Worm (Caenorhabditis elegans) whole organism, L3 larva: ENCODE data around the gene nhr-93.
"Not testable (repeated sequence)": the region's sequence is repeated elsewhere in the genome, so short reads cannot be mapped to it uniquely, and the experiment has no call there.

ENCODE experiments used
- R02D3.7 ChIP-seq: fragments of 150-350 bp; optimal IDR thresholded peaks from 2 replicates; lab custom pipeline; 2014; ENCODE audit warnings: missing biosample characterization, missing genetic modification characterization
- ZK546.5 ChIP-seq: sonication (generic microtip); optimal IDR thresholded peaks from 2 replicates; lab custom pipeline; 2017; ENCODE audit warnings: missing biosample characterization, missing genetic modification characterization
- ceh-82 ChIP-seq: fragments of 150-350 bp; optimal IDR thresholded peaks from 2 replicates; lab custom pipeline; 2014; ENCODE audit warnings: missing biosample characterization, missing genetic modification characterization
- ceh-9 ChIP-seq: sonication (generic microtip); optimal IDR thresholded peaks from 2 replicates; lab custom pipeline; 2018; ENCODE audit warnings: missing biosample characterization, missing genetic modification characterization
- daf-12 ChIP-seq: fragments of 150-350 bp; optimal IDR thresholded peaks from 2 replicates; lab custom pipeline; 2014; ENCODE audit warnings: missing biosample characterization, missing genetic modification reagents, missing genetic modification characterization
- egl-5 ChIP-seq: fragments of 150-350 bp; optimal IDR thresholded peaks from 2 replicates; lab custom pipeline; 2017; ENCODE audit warnings: missing biosample characterization, missing genetic modification reagents, missing genetic modification characterization, inconsistent platforms
- elt-1 ChIP-seq: fragments of 150-350 bp; optimal IDR thresholded peaks from 2 replicates; lab custom pipeline; 2014; ENCODE audit warnings: missing biosample characterization, missing genetic modification characterization
- elt-2 ChIP-seq: sonication (generic microtip); optimal IDR thresholded peaks from 2 replicates; lab custom pipeline; 2016; ENCODE audit warnings: missing genetic modification reagents, mild to moderate bottlenecking, missing genetic modification characterization, missing compliant biosample characterization
- elt-3 ChIP-seq, 3 experiments: fragments of 150-350 bp in 1 of 3; sonication (generic microtip) in 2 of 3; optimal IDR thresholded peaks; 2 replicates in 2 of 3; 4 replicates in 1 of 3; lab custom pipeline; 2014 to 2017; ENCODE audit warnings: missing biosample characterization in 3 of 3, missing genetic modification characterization in 3 of 3
- eor-1 ChIP-seq, 2 experiments: fragments of 150-350 bp; optimal IDR thresholded peaks; 2 replicates each; lab custom pipeline; 2014 to 2018; ENCODE audit warnings: missing biosample characterization in 2 of 2, missing genetic modification characterization in 2 of 2
- fkh-2 ChIP-seq: fragments of 150-350 bp; optimal IDR thresholded peaks from 2 replicates; lab custom pipeline; 2014; ENCODE audit warnings: missing biosample characterization, missing genetic modification reagents, missing genetic modification characterization
- fos-1 ChIP-seq: fragments of 150-350 bp; optimal IDR thresholded peaks from 2 replicates; lab custom pipeline; 2014; ENCODE audit warnings: missing biosample characterization, missing genetic modification characterization
- hmg-11 ChIP-seq: sonication (generic microtip); optimal IDR thresholded peaks from 2 replicates; lab custom pipeline; 2016; ENCODE audit warnings: missing genetic modification characterization, missing compliant biosample characterization
- jun-1 ChIP-seq: fragments of 150-350 bp; optimal IDR thresholded peaks from 2 replicates; lab custom pipeline; 2014; ENCODE audit warnings: missing biosample characterization, missing genetic modification reagents, missing genetic modification characterization
- lin-15B ChIP-seq: fragments of 150-350 bp; optimal IDR thresholded peaks from 2 replicates; lab custom pipeline; 2014; ENCODE audit warnings: missing biosample characterization, missing genetic modification characterization
- lin-39 ChIP-seq: fragments of 150-350 bp; optimal IDR thresholded peaks from 2 replicates; lab custom pipeline; 2018; ENCODE audit warnings: missing biosample characterization, missing genetic modification reagents, missing genetic modification characterization
- mdl-1 ChIP-seq: fragments of 150-350 bp; optimal IDR thresholded peaks from 2 replicates; lab custom pipeline; 2014; ENCODE audit warnings: missing biosample characterization, missing genetic modification characterization
- mml-1 ChIP-seq: fragments of 150-350 bp; sonication (generic microtip); optimal IDR thresholded peaks from 3 replicates; lab custom pipeline; 2014; ENCODE audit warnings: missing biosample characterization, missing genetic modification characterization
- nhr-11 ChIP-seq: fragments of 150-350 bp; optimal IDR thresholded peaks from 2 replicates; lab custom pipeline; 2014; ENCODE audit warnings: missing biosample characterization, missing genetic modification characterization
- nhr-12 ChIP-seq: fragments of 150-350 bp; optimal IDR thresholded peaks from 2 replicates; lab custom pipeline; 2014; ENCODE audit warnings: missing biosample characterization, missing genetic modification characterization
- nhr-23 ChIP-seq: fragments of 150-350 bp; optimal IDR thresholded peaks from 2 replicates; lab custom pipeline; 2014; ENCODE audit warnings: missing biosample characterization, missing genetic modification reagents, missing genetic modification characterization
- nhr-237 ChIP-seq: fragments of 150-350 bp; optimal IDR thresholded peaks from 2 replicates; lab custom pipeline; 2014; ENCODE audit warnings: missing biosample characterization, missing genetic modification characterization
- nhr-28 ChIP-seq: fragments of 150-350 bp; optimal IDR thresholded peaks from 2 replicates; lab custom pipeline; 2014; ENCODE audit warnings: missing biosample characterization, missing genetic modification characterization
- nhr-43 ChIP-seq: sonication (generic microtip); optimal IDR thresholded peaks from 2 replicates; lab custom pipeline; 2016; ENCODE audit warnings: mild to moderate bottlenecking, missing genetic modification characterization, missing compliant biosample characterization; ENCODE audit not compliant: poor library complexity, severe bottlenecking
- nhr-76 ChIP-seq: fragments of 150-350 bp; sonication (generic microtip); optimal IDR thresholded peaks from 5 replicates; lab custom pipeline; 2014; ENCODE audit warnings: missing biosample characterization, missing genetic modification characterization
- pqm-1 ChIP-seq: fragments of 150-350 bp; optimal IDR thresholded peaks from 2 replicates; lab custom pipeline; 2017; ENCODE audit warnings: missing biosample characterization, missing genetic modification characterization, inconsistent platforms
- sea-2 ChIP-seq: fragments of 150-350 bp; sonication (generic microtip); optimal IDR thresholded peaks from 4 replicates; lab custom pipeline; 2014; ENCODE audit warnings: missing biosample characterization, missing genetic modification reagents, missing genetic modification characterization
- skn-1 ChIP-seq: fragments of 150-350 bp; optimal IDR thresholded peaks from 2 replicates; lab custom pipeline; 2014; ENCODE audit warnings: missing biosample characterization, missing genetic modification characterization
- tbx-2 ChIP-seq: sonication (generic microtip); optimal IDR thresholded peaks from 2 replicates; lab custom pipeline; 2016; ENCODE audit warnings: mild to moderate bottlenecking, missing genetic modification characterization, missing compliant biosample characterization
- zag-1 ChIP-seq: fragments of 150-350 bp; optimal IDR thresholded peaks from 2 replicates; lab custom pipeline; 2014; ENCODE audit warnings: missing biosample characterization, missing genetic modification characterization
- ztf-11 ChIP-seq: fragments of 150-350 bp; optimal IDR thresholded peaks from 2 replicates; lab custom pipeline; 2014; ENCODE audit warnings: missing biosample characterization, missing genetic modification characterization
- ztf-4 ChIP-seq: fragments of 150-350 bp; optimal IDR thresholded peaks from 2 replicates; lab custom pipeline; 2014; ENCODE audit warnings: missing biosample characterization, missing genetic modification characterization

Gene nhr-93

DNA sequence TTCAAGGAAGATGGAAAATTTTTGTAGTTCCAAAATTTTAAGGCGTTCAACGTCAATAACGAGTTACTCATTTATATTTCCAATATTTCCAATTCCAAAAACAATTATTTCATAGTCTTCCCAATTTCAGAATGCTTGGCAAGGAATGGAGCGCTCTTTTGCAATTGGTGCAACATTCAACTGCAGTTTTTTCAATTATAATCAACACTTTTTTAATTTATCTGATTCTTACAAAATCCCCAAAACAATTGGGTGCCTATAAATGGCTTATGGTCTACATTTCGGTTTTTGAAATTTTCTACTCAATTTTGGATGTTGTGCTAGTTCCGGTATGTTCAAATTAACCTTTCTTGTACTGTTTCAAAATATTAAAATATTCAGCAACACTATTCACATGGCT lies 30.5 kb downstream of the nhr-93 start, which contains the start of gene str-225:
Gene str-225, plus strand, starts transcription at position 132 of the 400 bp plus-strand sequence.
- TF ChIP-seq ztf-4 (tag; lab: Kevin White, UChicago) (no peak), tbx-2 (no peak), elt-2 (no peak), nhr-76 (tag; lab: Kevin White, UChicago) (no peak), lin-15B (tag; lab: Kevin White, UChicago) (no peak)

- not testable (repeated sequence) for TF ChIP-seq daf-12 (tag; lab: Kevin White, UChicago); lin-15B (tag; lab: Kevin White, UChicago); jun-1
Observed at ce11 chrV:3506252-3506651, 32.0 kb downstream of the nhr-93 start, which contains the start of gene ugt-64. Gene ugt-64 (minus strand): TSS chrV:3506352.

ce11 chrV:3505745-3506144 lies 32.5 kb downstream of the nhr-93 start:
- TF ChIP-seq egl-5 (tag; lab: Kevin White, UChicago) (no peak), pqm-1 (tag; lab: Kevin White, UChicago) (peak; percentile 97), nhr-23 (tag; lab: Kevin White, UChicago) (peak; percentile 23), elt-3 (tag; optimal IDR thresholded peaks at IDR 0.05; lab: Kevin White, UChicago) (peak in 1 of 3 experiments; percentile 47), ZK546.5 (tag; lab: Kevin White, UChicago) (no peak), jun-1 (peak; percentile 55), elt-2 (peak; percentile 98), mdl-1 (tag; lab: Kevin White, UChicago) (no peak)

DNA sequence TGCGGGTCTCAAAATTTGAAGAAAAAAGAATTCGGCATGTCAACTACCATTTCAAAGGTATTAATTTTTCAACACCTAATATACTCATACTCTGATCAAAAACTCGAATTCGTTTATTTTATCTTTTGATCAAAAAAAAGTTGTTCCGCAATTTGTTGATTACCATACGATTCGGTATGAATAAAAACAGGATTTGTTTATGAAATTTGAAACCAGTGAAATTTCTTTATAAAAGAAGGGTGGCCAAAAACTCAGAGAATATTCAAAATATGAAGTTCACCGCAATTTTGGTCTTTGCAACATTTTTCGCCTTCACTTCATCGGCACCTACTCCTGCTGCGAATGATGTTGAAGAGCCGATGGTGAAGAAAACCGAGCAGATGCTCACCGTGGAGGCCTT lies 36.2 kb downstream of the nhr-93 start, which contains the start of the genes C07G3.8 and C07G3.10:
Gene C07G3.8, minus strand, starts transcription at position 101 of the 400 bp plus-strand sequence.
Gene C07G3.10, plus strand, starts transcription at position 270 of the 400 bp plus-strand sequence.
- no peak for TF ChIP-seq lin-39 (tag; lab: Kevin White, UChicago)
- no peak for TF ChIP-seq elt-1
- no peak for TF ChIP-seq elt-3 (tag; optimal IDR thresholded peaks at IDR 0.05; lab: Kevin White, UChicago)
- TF ChIP-seq nhr-11 (tag; lab: Kevin White, UChicago), result no peak
- TF ChIP-seq daf-12 (tag; lab: Kevin White, UChicago), result no peak
- no peak for TF ChIP-seq ceh-9 (tag; lab: Kevin White, UChicago)
- no peak for TF ChIP-seq nhr-23 (tag; lab: Kevin White, UChicago)

ce11 chrV:3496880-3497279 lies 41.3 kb downstream of the nhr-93 start, which contains the start of gene C07G3.15:
Gene C07G3.15 (minus strand): TSS chrV:3496980.
- TF ChIP-seq eor-1 (tag; optimal IDR thresholded peaks at IDR 0.05; lab: Kevin White, UChicago), result no peak
- no peak for TF ChIP-seq sea-2 (GFP tag; lab: Kevin White, UChicago)
- TF ChIP-seq fos-1, result no peak
- TF ChIP-seq zag-1 (tag; lab: Kevin White, UChicago), result no peak
- TF ChIP-seq nhr-28 (tag; lab: Kevin White, UChicago), result no peak
- no peak for TF ChIP-seq lin-15B (tag; lab: Kevin White, UChicago)
- no peak for TF ChIP-seq nhr-237 (tag; lab: Kevin White, UChicago)
- TF ChIP-seq skn-1, result no peak
- no peak for TF ChIP-seq mml-1
- TF ChIP-seq, all 47 proteins: peak for 0

DNA sequence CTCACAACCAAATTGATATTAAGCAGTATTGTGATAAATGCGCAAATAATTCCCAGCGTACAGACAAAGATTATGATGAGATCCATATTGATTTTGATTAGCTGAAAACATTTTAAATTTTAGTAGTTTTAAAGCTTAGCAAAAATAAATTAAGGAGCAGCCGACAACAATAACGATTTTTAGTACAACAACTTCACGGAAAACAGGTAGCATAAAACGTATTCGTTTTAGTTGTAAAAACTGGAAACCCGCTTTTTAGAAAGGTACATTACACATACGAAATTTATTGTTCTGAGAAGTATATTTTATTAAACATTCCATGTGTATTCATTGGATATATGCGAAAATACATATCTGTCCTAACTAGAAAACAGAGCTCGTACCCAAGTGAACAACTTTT lies 47.8 kb downstream of the nhr-93 start, which contains the start of gene srbc-36:
Gene srbc-36, minus strand, starts transcription at position 101 of the 400 bp plus-strand sequence.
- TF ChIP-seq eor-1 (tag; optimal IDR thresholded peaks at IDR 0.05; lab: Kevin White, UChicago) (no peak), R02D3.7 (no peak), fos-1 (no peak), lin-39 (tag; lab: Kevin White, UChicago) (no peak), nhr-23 (tag; lab: Kevin White, UChicago) (no peak), tbx-2 (no peak), ztf-11 (tag; lab: Kevin White, UChicago) (no peak), hmg-11 (tag; lab: Kevin White, UChicago) (no peak), fkh-2 (tag; lab: Kevin White, UChicago) (no peak), nhr-11 (tag; lab: Kevin White, UChicago) (no peak), nhr-43 (no peak), elt-2 (no peak), mdl-1 (tag; lab: Kevin White, UChicago) (no peak), nhr-12 (no peak), ceh-82 (tag; lab: Kevin White, UChicago) (no peak), ceh-9 (tag; lab: Kevin White, UChicago) (no peak)
